Worm (Caenorhabditis elegans) whole organism, L3 larva: ENCODE measurements around the gene C11G10.1.

ENCODE experiments used
- R02D3.7 ChIP-seq: fragments of 150-350 bp; optimal IDR thresholded peaks from 2 replicates; lab custom pipeline; 2014; ENCODE audit warnings: missing biosample characterization, missing genetic modification characterization
- aly-2 ChIP-seq: fragments of 150-350 bp; optimal IDR thresholded peaks from 2 replicates; lab custom pipeline; 2014; ENCODE audit warnings: missing biosample characterization, missing genetic modification characterization
- ama-1 ChIP-seq: fragments of 150-350 bp; optimal IDR thresholded peaks from 2 replicates; lab custom pipeline; 2018
- ceh-28 ChIP-seq: fragments of 150-350 bp; optimal IDR thresholded peaks from 2 replicates; lab custom pipeline; 2014; ENCODE audit warnings: missing biosample characterization, missing genetic modification reagents, missing genetic modification characterization
- ceh-82 ChIP-seq: fragments of 150-350 bp; optimal IDR thresholded peaks from 2 replicates; lab custom pipeline; 2014; ENCODE audit warnings: missing biosample characterization, missing genetic modification characterization
- ceh-9 ChIP-seq: sonication (generic microtip); optimal IDR thresholded peaks from 2 replicates; lab custom pipeline; 2018; ENCODE audit warnings: missing biosample characterization, missing genetic modification characterization
- egl-27 ChIP-seq: sonication (generic microtip); optimal IDR thresholded peaks from 4 replicates; lab custom pipeline; 2017; ENCODE audit warnings: missing biosample characterization, missing genetic modification reagents, missing genetic modification characterization
- egl-5 ChIP-seq: fragments of 150-350 bp; optimal IDR thresholded peaks from 2 replicates; lab custom pipeline; 2017; ENCODE audit warnings: missing biosample characterization, missing genetic modification reagents, missing genetic modification characterization, inconsistent platforms
- elt-3 ChIP-seq, 3 experiments: fragments of 150-350 bp in 1 of 3; sonication (generic microtip) in 2 of 3; optimal IDR thresholded peaks; 2 replicates in 2 of 3; 4 replicates in 1 of 3; lab custom pipeline; 2014 to 2017; ENCODE audit warnings: missing biosample characterization in 3 of 3, missing genetic modification characterization in 3 of 3
- eor-1 ChIP-seq, 2 experiments: fragments of 150-350 bp; optimal IDR thresholded peaks; 2 replicates each; lab custom pipeline; 2014 to 2018; ENCODE audit warnings: missing biosample characterization in 2 of 2, missing genetic modification characterization in 2 of 2
- fkh-10 ChIP-seq: sonication (generic microtip); optimal IDR thresholded peaks from 2 replicates; lab custom pipeline; 2017; ENCODE audit warnings: missing biosample characterization, missing genetic modification reagents, missing genetic modification characterization
- hmg-11 ChIP-seq: sonication (generic microtip); optimal IDR thresholded peaks from 2 replicates; lab custom pipeline; 2016; ENCODE audit warnings: missing genetic modification characterization, missing compliant biosample characterization
- jun-1 ChIP-seq: fragments of 150-350 bp; optimal IDR thresholded peaks from 2 replicates; lab custom pipeline; 2014; ENCODE audit warnings: missing biosample characterization, missing genetic modification reagents, missing genetic modification characterization
- lin-15B ChIP-seq: fragments of 150-350 bp; optimal IDR thresholded peaks from 2 replicates; lab custom pipeline; 2014; ENCODE audit warnings: missing biosample characterization, missing genetic modification characterization
- lin-39 ChIP-seq: fragments of 150-350 bp; optimal IDR thresholded peaks from 2 replicates; lab custom pipeline; 2018; ENCODE audit warnings: missing biosample characterization, missing genetic modification reagents, missing genetic modification characterization
- mdl-1 ChIP-seq: fragments of 150-350 bp; optimal IDR thresholded peaks from 2 replicates; lab custom pipeline; 2014; ENCODE audit warnings: missing biosample characterization, missing genetic modification characterization
- mml-1 ChIP-seq: fragments of 150-350 bp; sonication (generic microtip); optimal IDR thresholded peaks from 3 replicates; lab custom pipeline; 2014; ENCODE audit warnings: missing biosample characterization, missing genetic modification characterization
- nfya-1 ChIP-seq: sonication (generic microtip); optimal IDR thresholded peaks from 2 replicates; lab custom pipeline; 2017; ENCODE audit warnings: missing genetic modification characterization, mild to moderate bottlenecking, missing compliant biosample characterization, antibody characterized with exemption, moderate library complexity; ENCODE audit not compliant: insufficient read depth
- nhr-11 ChIP-seq: fragments of 150-350 bp; optimal IDR thresholded peaks from 2 replicates; lab custom pipeline; 2014; ENCODE audit warnings: missing biosample characterization, missing genetic modification characterization
- nhr-12 ChIP-seq: fragments of 150-350 bp; optimal IDR thresholded peaks from 2 replicates; lab custom pipeline; 2014; ENCODE audit warnings: missing biosample characterization, missing genetic modification characterization
- nhr-237 ChIP-seq: fragments of 150-350 bp; optimal IDR thresholded peaks from 2 replicates; lab custom pipeline; 2014; ENCODE audit warnings: missing biosample characterization, missing genetic modification characterization
- nhr-28 ChIP-seq: fragments of 150-350 bp; optimal IDR thresholded peaks from 2 replicates; lab custom pipeline; 2014; ENCODE audit warnings: missing biosample characterization, missing genetic modification characterization
- nhr-43 ChIP-seq: sonication (generic microtip); optimal IDR thresholded peaks from 2 replicates; lab custom pipeline; 2016; ENCODE audit warnings: mild to moderate bottlenecking, missing genetic modification characterization, missing compliant biosample characterization; ENCODE audit not compliant: poor library complexity, severe bottlenecking
- nhr-67 ChIP-seq: fragments of 150-350 bp; optimal IDR thresholded peaks from 2 replicates; lab custom pipeline; 2014; ENCODE audit warnings: missing biosample characterization, missing genetic modification characterization
- nhr-76 ChIP-seq: fragments of 150-350 bp; sonication (generic microtip); optimal IDR thresholded peaks from 5 replicates; lab custom pipeline; 2014; ENCODE audit warnings: missing biosample characterization, missing genetic modification characterization
- nhr-77 ChIP-seq: fragments of 150-350 bp; optimal IDR thresholded peaks from 2 replicates; lab custom pipeline; 2014; ENCODE audit warnings: missing biosample characterization, missing genetic modification characterization
- pha-4 ChIP-seq: fragments of 150-350 bp; optimal IDR thresholded peaks from 2 replicates; lab custom pipeline; 2014; ENCODE audit warnings: missing biosample characterization, missing genetic modification reagents, missing genetic modification characterization
- pqm-1 ChIP-seq: fragments of 150-350 bp; optimal IDR thresholded peaks from 2 replicates; lab custom pipeline; 2017; ENCODE audit warnings: missing biosample characterization, missing genetic modification characterization, inconsistent platforms
- sea-2 ChIP-seq: fragments of 150-350 bp; sonication (generic microtip); optimal IDR thresholded peaks from 4 replicates; lab custom pipeline; 2014; ENCODE audit warnings: missing biosample characterization, missing genetic modification reagents, missing genetic modification characterization
- skn-1 ChIP-seq: fragments of 150-350 bp; optimal IDR thresholded peaks from 2 replicates; lab custom pipeline; 2014; ENCODE audit warnings: missing biosample characterization, missing genetic modification characterization
- snpc-4 ChIP-seq: fragments of 150-350 bp; optimal IDR thresholded peaks from 2 replicates; lab custom pipeline; 2014; ENCODE audit warnings: missing biosample characterization, missing genetic modification characterization
- tbx-2 ChIP-seq: sonication (generic microtip); optimal IDR thresholded peaks from 2 replicates; lab custom pipeline; 2016; ENCODE audit warnings: mild to moderate bottlenecking, missing genetic modification characterization, missing compliant biosample characterization
- unc-39 ChIP-seq: sonication (generic microtip); optimal IDR thresholded peaks from 4 replicates; lab custom pipeline; 2017; ENCODE audit warnings: missing biosample characterization, missing genetic modification characterization
- unc-62 ChIP-seq: fragments of 150-350 bp; sonication (generic microtip); optimal IDR thresholded peaks from 4 replicates; lab custom pipeline; 2014; ENCODE audit warnings: missing biosample characterization, missing genetic modification reagents, missing genetic modification characterization
- zag-1 ChIP-seq: fragments of 150-350 bp; optimal IDR thresholded peaks from 2 replicates; lab custom pipeline; 2014; ENCODE audit warnings: missing biosample characterization, missing genetic modification characterization
- ztf-4 ChIP-seq: fragments of 150-350 bp; optimal IDR thresholded peaks from 2 replicates; lab custom pipeline; 2014; ENCODE audit warnings: missing biosample characterization, missing genetic modification characterization

The C11G10.1 gene

ce11 chrX:15134941-15135340, 23.6 kb downstream of the C11G10.1 start:
- no peak for TF ChIP-seq elt-3 (tag; optimal IDR thresholded peaks at IDR 0.05; lab: Kevin White, UChicago)
- TF ChIP-seq sea-2 (GFP tag; lab: Kevin White, UChicago) = no peak
- no peak for TF ChIP-seq nhr-77 (tag; lab: Kevin White, UChicago)
- no peak for TF ChIP-seq skn-1 (tag; lab: Kevin White, UChicago)
- no peak for TF ChIP-seq fkh-10
- TF ChIP-seq zag-1 (tag; lab: Kevin White, UChicago) = no peak
- TF ChIP-seq nhr-28 (tag; lab: Kevin White, UChicago) = no peak
- no peak for TF ChIP-seq ceh-28 (tag; lab: Kevin White, UChicago)
- TF ChIP-seq ceh-9 (tag; lab: Kevin White, UChicago) = no peak
- TF ChIP-seq, all 47 proteins: peak for 0

ce11 chrX:15133180-15133579, 25.4 kb downstream of the C11G10.1 start:
- TF ChIP-seq pha-4 (tag; lab: Kevin White, UChicago) (no peak), hmg-11 (no peak), fkh-10 (no peak), nhr-43 (tag; lab: Kevin White, UChicago) (no peak), skn-1 (tag; lab: Kevin White, UChicago) (no peak), nfya-1 (no peak), jun-1 (tag; lab: Kevin White, UChicago) (no peak), lin-15B (no peak), R02D3.7 (tag; lab: Kevin White, UChicago) (no peak), ama-1 (lab: Kevin White, UChicago) (no peak)

ce11 chrX:15132073-15132472, 26.5 kb downstream of the C11G10.1 start:
- TF ChIP-seq ama-1 (lab: Kevin White, UChicago) (no peak), pqm-1 (tag; lab: Kevin White, UChicago) (no peak), elt-3 (tag; optimal IDR thresholded peaks at IDR 0.05; lab: Kevin White, UChicago) (no peak), ztf-4 (no peak), ceh-9 (tag; lab: Kevin White, UChicago) (no peak), nhr-28 (tag; lab: Kevin White, UChicago) (no peak), egl-5 (no peak), tbx-2 (no peak), snpc-4 (tag; lab: Kevin White, UChicago) (no peak), unc-62 (no peak), nhr-43 (tag; lab: Kevin White, UChicago) (no peak), nhr-237 (no peak), fkh-10 (no peak), lin-15B (no peak), mml-1 (tag; lab: Kevin White, UChicago) (no peak), sea-2 (GFP tag; lab: Kevin White, UChicago) (no peak)

ce11 chrX:15128184-15128583, 30.4 kb downstream of the C11G10.1 start:
- no peak for TF ChIP-seq pqm-1 (tag; lab: Kevin White, UChicago)
- TF ChIP-seq fkh-10 = peak; percentile 83
- TF ChIP-seq ceh-9 (tag; lab: Kevin White, UChicago) = no peak
- TF ChIP-seq nhr-67 (tag; lab: Kevin White, UChicago) = no peak

- TF ChIP-seq pha-4 (tag; lab: Kevin White, UChicago) (no peak), unc-62 (no peak), ceh-82 (no peak), elt-3 (tag; optimal IDR thresholded peaks at IDR 0.05; lab: Kevin White, UChicago) (no peak), mdl-1 (tag; lab: Kevin White, UChicago) (no peak), jun-1 (tag; lab: Kevin White, UChicago) (no peak), nhr-11 (no peak), nhr-12 (tag; lab: Kevin White, UChicago) (no peak), lin-39 (no peak), ztf-4 (no peak), nhr-28 (tag; lab: Kevin White, UChicago) (no peak)
Measured at ce11 chrX:15127338-15127737, 31.2 kb downstream of the C11G10.1 start.

- TF ChIP-seq egl-27 = no peak
- TF ChIP-seq fkh-10 = no peak
- no peak for TF ChIP-seq ztf-4
- TF ChIP-seq mdl-1 (tag; lab: Kevin White, UChicago) = no peak
- no peak for TF ChIP-seq nfya-1
- no peak for TF ChIP-seq ceh-9 (tag; lab: Kevin White, UChicago)
- no peak for TF ChIP-seq skn-1 (tag; lab: Kevin White, UChicago)
- no peak for TF ChIP-seq eor-1 (tag; optimal IDR thresholded peaks at IDR 0.05; lab: Kevin White, UChicago)
- TF ChIP-seq aly-2 = no peak
- no peak for TF ChIP-seq nhr-67 (tag; lab: Kevin White, UChicago)
- no peak for TF ChIP-seq ama-1 (lab: Kevin White, UChicago)
- no peak for TF ChIP-seq lin-39
- no peak for TF ChIP-seq nhr-76 (tag; lab: Kevin White, UChicago)
- no peak for TF ChIP-seq unc-39 (tag; lab: Kevin White, UChicago)
- no peak for TF ChIP-seq tbx-2
- no peak for TF ChIP-seq nhr-77 (tag; lab: Kevin White, UChicago)
Measured at ce11 chrX:15126736-15127135, 31.8 kb downstream of the C11G10.1 start.
